Fruit fly (Drosophila melanogaster) whole organism, embryonic: ENCODE results near the gene crq.

Source experiments
- ATbp ChIP-seq: fragments of 200-800 bp; sonication (Bioruptor generic); optimal IDR thresholded peaks from 2 replicates; lab custom pipeline; 2017; ENCODE audit warnings: missing biosample characterization, mild to moderate bottlenecking, missing genetic modification characterization, missing genetic modification reagents
- Atf6 ChIP-seq: fragments of 200-800 bp; sonication (Bioruptor generic); IDR thresholded peaks from 2 replicates; pipeline ENCODE4 v1.3.6; 2022; ENCODE audit warnings: missing biosample characterization, missing genetic modification characterization
- Blimp-1 ChIP-seq: fragments of 200-800 bp; sonication (Bioruptor generic); optimal IDR thresholded peaks from 3 replicates; lab custom pipeline; 2018; ENCODE audit warnings: missing biosample characterization, missing genetic modification characterization, mild to moderate bottlenecking, moderate library complexity, missing genetic modification reagents
- CG10209 ChIP-seq: fragments of 200-800 bp; sonication (Bioruptor generic); optimal IDR thresholded peaks from 3 replicates; lab custom pipeline; 2017; ENCODE audit warnings: missing biosample characterization, mild to moderate bottlenecking, missing genetic modification characterization, missing genetic modification reagents
- CG10274 ChIP-seq: fragments of 200-800 bp; sonication (Bioruptor generic); optimal IDR thresholded peaks from 3 replicates; lab custom pipeline; 2017; ENCODE audit warnings: missing biosample characterization, mild to moderate bottlenecking, missing genetic modification characterization
- CG11696 ChIP-seq: fragments of 200-800 bp; sonication (Bioruptor generic); IDR thresholded peaks from 2 replicates; pipeline ENCODE4 v1.3.6; 2022; ENCODE audit warnings: missing biosample characterization, missing genetic modification characterization
- CG12391 ChIP-seq: fragments of 200-800 bp; sonication (Bioruptor generic); optimal IDR thresholded peaks from 3 replicates; lab custom pipeline; 2018; ENCODE audit warnings: missing biosample characterization, mild to moderate bottlenecking, missing genetic modification characterization, moderate library complexity
- CG13424 ChIP-seq: fragments of 200-800 bp; sonication (Bioruptor generic); optimal IDR thresholded peaks from 2 replicates; lab custom pipeline; 2019; ENCODE audit warnings: missing biosample characterization, mild to moderate bottlenecking, missing genetic modification characterization, moderate library complexity
- CG15073 ChIP-seq: fragments of 200-800 bp; sonication (Bioruptor generic); optimal IDR thresholded peaks from 2 replicates; lab custom pipeline; 2016; ENCODE audit warnings: missing biosample characterization, missing genetic modification characterization
- CG1529 ChIP-seq: fragments of 200-800 bp; sonication (Bioruptor generic); optimal IDR thresholded peaks from 3 replicates; lab custom pipeline; 2018; ENCODE audit warnings: missing biosample characterization, missing genetic modification characterization
- CG1602 ChIP-seq: fragments of 200-800 bp; sonication (Bioruptor generic); optimal IDR thresholded peaks from 3 replicates; lab custom pipeline; 2016; ENCODE audit warnings: missing biosample characterization, missing genetic modification characterization
- CG1603 ChIP-seq: fragments of 200-800 bp; sonication (Bioruptor generic); optimal IDR thresholded peaks from 2 replicates; lab custom pipeline; 2019; ENCODE audit warnings: missing biosample characterization, mild to moderate bottlenecking, missing genetic modification characterization, moderate library complexity
- CG17385 ChIP-seq: fragments of 200-800 bp; sonication (Bioruptor generic); optimal IDR thresholded peaks from 3 replicates; lab custom pipeline; 2018; ENCODE audit warnings: missing biosample characterization, mild to moderate bottlenecking, missing genetic modification characterization
- CG18764 ChIP-seq: fragments of 200-800 bp; sonication (Bioruptor generic); optimal IDR thresholded peaks from 3 replicates; lab custom pipeline; 2016; ENCODE audit warnings: missing biosample characterization, missing genetic modification characterization
- CG2678 ChIP-seq: fragments of 200-800 bp; sonication (Bioruptor generic); optimal IDR thresholded peaks from 3 replicates; lab custom pipeline; 2019; ENCODE audit warnings: missing biosample characterization, mild to moderate bottlenecking, missing genetic modification characterization, moderate library complexity
- CG2875 ChIP-seq: fragments of 200-800 bp; sonication (Bioruptor generic); optimal IDR thresholded peaks from 2 replicates; lab custom pipeline; 2017; ENCODE audit warnings: missing biosample characterization, mild to moderate bottlenecking, missing genetic modification characterization, missing genetic modification reagents
- CG3407 ChIP-seq: fragments of 200-800 bp; sonication (Bioruptor generic); optimal IDR thresholded peaks from 2 replicates; lab custom pipeline; 2018; ENCODE audit warnings: missing biosample characterization, mild to moderate bottlenecking, missing genetic modification characterization
- CG4282 ChIP-seq: fragments of 200-800 bp; sonication (Bioruptor generic); optimal IDR thresholded peaks from 2 replicates; lab custom pipeline; 2016; ENCODE audit warnings: missing biosample characterization, missing genetic modification characterization
- CG43689 ChIP-seq: fragments of 200-800 bp; sonication (Bioruptor generic); IDR thresholded peaks from 2 replicates; pipeline ENCODE4 v1.3.6; 2022; ENCODE audit warnings: missing biosample characterization, missing genetic modification characterization
- CG4404 ChIP-seq: fragments of 200-800 bp; sonication (Bioruptor generic); IDR thresholded peaks from 2 replicates; pipeline ENCODE4 v1.3.6; 2022; ENCODE audit warnings: missing biosample characterization, missing genetic modification characterization
- CG4424 ChIP-seq: fragments of 200-800 bp; sonication (Bioruptor generic); optimal IDR thresholded peaks from 3 replicates; lab custom pipeline; 2016; ENCODE audit warnings: missing biosample characterization, missing genetic modification characterization
- CG4707 ChIP-seq: fragments of 200-800 bp; sonication (Bioruptor generic); optimal IDR thresholded peaks from 2 replicates; lab custom pipeline; 2018; ENCODE audit warnings: missing biosample characterization, mild to moderate bottlenecking, missing genetic modification characterization, moderate library complexity
- CG7745 ChIP-seq: fragments of 200-800 bp; sonication (Bioruptor generic); optimal IDR thresholded peaks from 2 replicates; lab custom pipeline; 2018; ENCODE audit warnings: missing biosample characterization, mild to moderate bottlenecking, missing genetic modification characterization, moderate library complexity
- CG8290 ChIP-seq, 3 experiments: fragments of 200-800 bp; sonication (Bioruptor generic); optimal IDR thresholded peaks; 2 replicates each; lab custom pipeline; 2016 to 2019; ENCODE audit warnings: missing biosample characterization in 3 of 3, missing genetic modification characterization in 3 of 3, mild to moderate bottlenecking in 2 of 3, moderate library complexity in 1 of 3
- D19B ChIP-seq: fragments of 200-800 bp; sonication (Bioruptor generic); optimal IDR thresholded peaks from 2 replicates; lab custom pipeline; 2017; ENCODE audit warnings: missing biosample characterization, mild to moderate bottlenecking, missing genetic modification characterization
- Deaf1 ChIP-seq: fragments of 200-800 bp; optimal IDR thresholded peaks from 3 replicates; lab custom pipeline; 2019; ENCODE audit warnings: missing biosample characterization, mild to moderate bottlenecking, missing genetic modification characterization, moderate library complexity
- Hr39 ChIP-seq: fragments of >200 bp; optimal IDR thresholded peaks from 2 replicates; lab custom pipeline; 2017
- MBD-R2 ChIP-seq: fragments of 200-800 bp; sonication (Bioruptor generic); IDR thresholded peaks from 2 replicates; pipeline ENCODE4 v1.3.6; 2022; ENCODE audit warnings: missing biosample characterization, missing genetic modification characterization
- Med ChIP-seq: fragments of 200-800 bp; sonication (Bioruptor generic); peaks from one replicate; lab custom pipeline; 2016; ENCODE audit warnings: missing biosample characterization, missing genetic modification characterization, mild to moderate bottlenecking, inconsistent platforms, moderate library complexity
- Rfx ChIP-seq: fragments of 200-800 bp; sonication (Bioruptor generic); IDR thresholded peaks from 2 replicates; pipeline ENCODE4 v1.3.6; 2022; ENCODE audit warnings: missing biosample characterization, missing genetic modification characterization
- Six4 ChIP-seq: fragments of 200-800 bp; sonication (Bioruptor generic); optimal IDR thresholded peaks from 2 replicates; lab custom pipeline; 2016; ENCODE audit warnings: missing biosample characterization, missing genetic modification characterization
- Sox102F ChIP-seq: fragments of 200-800 bp; sonication (Bioruptor generic); optimal IDR thresholded peaks from 2 replicates; lab custom pipeline; 2018; ENCODE audit warnings: missing biosample characterization, mild to moderate bottlenecking, missing genetic modification characterization, moderate library complexity
- Xbp1 ChIP-seq: fragments of 200-800 bp; sonication (Bioruptor generic); optimal IDR thresholded peaks from 3 replicates; lab custom pipeline; 2016; ENCODE audit warnings: missing biosample characterization, mild to moderate bottlenecking, missing genetic modification characterization
- YL-1 ChIP-seq: fragments of 200-800 bp; sonication (Bioruptor generic); optimal IDR thresholded peaks from 3 replicates; lab custom pipeline; 2017; ENCODE audit warnings: missing biosample characterization, mild to moderate bottlenecking, missing genetic modification characterization
- ab ChIP-seq: fragments of 200-800 bp; sonication (Bioruptor generic); optimal IDR thresholded peaks from 2 replicates; lab custom pipeline; 2016; ENCODE audit warnings: missing biosample characterization, missing genetic modification characterization
- ap ChIP-seq: fragments of 200-800 bp; sonication (Bioruptor generic); IDR thresholded peaks from 2 replicates; pipeline ENCODE4 v1.3.6; 2022; ENCODE audit warnings: missing biosample characterization, missing genetic modification characterization
- bsh ChIP-seq, 2 experiments: fragments of 200-800 bp; sonication (Bioruptor generic); optimal IDR thresholded peaks; 2 replicates each; lab custom pipeline; 2017 to 2018; ENCODE audit warnings: mild to moderate bottlenecking in 2 of 2, missing biosample characterization in 2 of 2, missing genetic modification characterization in 2 of 2, moderate library complexity in 1 of 2
- disco-r ChIP-seq: fragments of 200-800 bp; sonication (Bioruptor generic); optimal IDR thresholded peaks from 2 replicates; lab custom pipeline; 2016; ENCODE audit warnings: missing biosample characterization, missing genetic modification characterization
- gem ChIP-seq: fragments of 200-800 bp; sonication (Bioruptor generic); optimal IDR thresholded peaks from 2 replicates; lab custom pipeline; 2019; ENCODE audit warnings: missing biosample characterization, mild to moderate bottlenecking, missing genetic modification characterization, moderate library complexity
- ham ChIP-seq: fragments of 200-800 bp; sonication (Bioruptor generic); IDR thresholded peaks from 2 replicates; pipeline ENCODE4 v1.3.6; 2022; ENCODE audit warnings: missing biosample characterization, missing genetic modification characterization
- kah ChIP-seq: fragments of 200-800 bp; sonication (Bioruptor generic); optimal IDR thresholded peaks from 2 replicates; lab custom pipeline; 2018; ENCODE audit warnings: missing biosample characterization, mild to moderate bottlenecking, missing genetic modification characterization
- lab ChIP-seq: fragments of 200-800 bp; sonication (Bioruptor generic); optimal IDR thresholded peaks from 3 replicates; lab custom pipeline; 2017; ENCODE audit warnings: missing biosample characterization, missing genetic modification characterization, mild to moderate bottlenecking, moderate library complexity, missing genetic modification reagents
- prd ChIP-seq, 3 experiments: fragments of >200 bp in 2 of 3; fragments of 200-800 bp in 1 of 3; sonication (Bioruptor generic) in 1 of 3; optimal IDR thresholded peaks in 2 of 3; IDR thresholded peaks in 1 of 3; 2 replicates in 2 of 3; 3 replicates in 1 of 3; pipeline versions ENCODE4 v1.3.6 to Lab custom; 2017 to 2022; ENCODE audit warnings: missing biosample characterization in 1 of 3, missing genetic modification characterization in 1 of 3
- pum ChIP-seq: fragments of 200-800 bp; sonication (Bioruptor generic); optimal IDR thresholded peaks from 2 replicates; lab custom pipeline; 2016; ENCODE audit warnings: missing biosample characterization, missing genetic modification characterization
- sc ChIP-seq, 3 experiments: fragments of >200 bp in 2 of 3; fragments of 200-800 bp in 1 of 3; sonication (Bioruptor generic) in 1 of 3; optimal IDR thresholded peaks; 2 replicates in 2 of 3; 3 replicates in 1 of 3; lab custom pipeline; 2017; ENCODE audit warnings: mild to moderate bottlenecking in 1 of 3, missing biosample characterization in 1 of 3, missing genetic modification characterization in 1 of 3, missing genetic modification reagents in 1 of 3
- slou ChIP-seq: fragments of 200-800 bp; sonication (Bioruptor generic); optimal IDR thresholded peaks from 3 replicates; lab custom pipeline; 2016; ENCODE audit warnings: missing biosample characterization, missing genetic modification characterization
- stc ChIP-seq: fragments of 200-800 bp; sonication (Bioruptor generic); IDR thresholded peaks from 2 replicates; pipeline ENCODE4 v1.3.6; 2022; ENCODE audit warnings: missing biosample characterization, missing genetic modification characterization
- unpg ChIP-seq: fragments of 200-800 bp; sonication (Bioruptor generic); optimal IDR thresholded peaks from 3 replicates; lab custom pipeline; 2018; ENCODE audit warnings: missing biosample characterization, mild to moderate bottlenecking, missing genetic modification characterization, moderate library complexity
- z ChIP-seq: fragments of 200-800 bp; sonication (Bioruptor generic); IDR thresholded peaks from 3 replicates; pipeline ENCODE4 v1.3.6; 2022; ENCODE audit warnings: missing biosample characterization, missing genetic modification characterization

Gene crq

DNA sequence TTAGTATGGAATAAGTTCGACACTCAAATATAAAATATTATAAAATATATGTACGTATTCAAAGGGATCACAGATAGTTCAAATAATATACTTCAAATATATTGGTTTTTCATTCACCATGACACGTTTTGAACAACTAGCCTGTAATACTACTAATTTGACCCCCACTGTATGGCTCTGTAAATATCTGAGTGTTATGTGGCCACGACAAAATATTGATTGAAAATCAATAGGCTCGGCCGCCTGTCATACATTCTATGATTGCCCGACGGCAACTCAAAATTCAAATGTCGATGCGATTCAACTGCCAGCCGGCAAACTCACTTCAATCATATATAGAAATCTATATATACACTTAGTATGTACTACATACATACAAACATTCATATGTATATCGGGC is 17.1 kb upstream of the crq start (continued):
- TF ChIP-seq Med (GFP tag; lab: Kevin White, UChicago), result peak; percentile 80
- no peak for TF ChIP-seq CG4282 (GFP tag; lab: Kevin White, UChicago)
- peak; percentile 26 for TF ChIP-seq CG4707 (GFP tag; lab: Kevin White, UChicago)
- no peak for TF ChIP-seq unpg (GFP tag; lab: Kevin White, UChicago)
- no peak for TF ChIP-seq Xbp1
- TF ChIP-seq CG13424 (tag; lab: Kevin White, UChicago), result no peak
- 0 out of 2 replicates have a peak, but pooled peaks have one; percentile 13 for TF ChIP-seq CG43689
- TF ChIP-seq CG1603 (tag; lab: Kevin White, UChicago), result peak; percentile 48
- no peak for TF ChIP-seq Hr39 (lab: Kevin White, UChicago)
- TF ChIP-seq CG10274, result no peak
- TF ChIP-seq stc (GFP tag; lab: Robert Waterston, UW), result peak; percentile 14; the same call in 1 of the 2 replicates
- no peak for TF ChIP-seq CG8290 (GFP tag; optimal IDR thresholded peaks at IDR 0.05; lab: Kevin White, UChicago)
- TF ChIP-seq CG8290 (tag; optimal IDR thresholded peaks at IDR 0.05; lab: Kevin White, UChicago), result no peak
- TF ChIP-seq YL-1 (GFP tag; lab: Kevin White, UChicago), result no peak
- no peak for TF ChIP-seq prd (optimal IDR thresholded peaks at IDR 0.05; lab: Kevin White, UChicago)
- 0 out of 3 replicates have a peak, but pooled peaks have one; percentile 17 for TF ChIP-seq prd (GFP tag; IDR thresholded peaks at IDR 0.05; lab: Robert Waterston, UW)
- peak; percentile 28 for TF ChIP-seq CG2678
- TF ChIP-seq CG18764 (GFP tag; lab: Kevin White, UChicago), result no peak
- TF ChIP-seq sc (optimal IDR thresholded peaks at IDR 0.05; lab: Kevin White, UChicago), result no peak
- TF ChIP-seq sc (GFP tag; optimal IDR thresholded peaks at IDR 0.05; lab: Kevin White, UChicago), result peak; percentile 52
- TF ChIP-seq CG4404 (GFP tag; lab: Robert Waterston, UW), result no peak
- TF ChIP-seq Six4 (GFP tag; lab: Kevin White, UChicago), result no peak
- TF ChIP-seq CG11696, result peak; percentile 78
- TF ChIP-seq z (GFP tag; lab: Robert Waterston, UW), result no peak
- 0 out of 2 replicates have a peak, but pooled peaks have one; percentile 8 for TF ChIP-seq Atf6 (GFP tag; lab: Robert Waterston, UW)
- TF ChIP-seq pum (GFP tag; lab: Kevin White, UChicago), result no peak
- 0 out of 2 replicates have a peak, but pooled peaks have one; percentile 4 for TF ChIP-seq Rfx (GFP tag; lab: Robert Waterston, UW)
- TF ChIP-seq CG10209 (GFP tag; lab: Kevin White, UChicago), result peak; percentile 41
- peak; percentile 35 for TF ChIP-seq CG1529 (GFP tag; lab: Kevin White, UChicago)
- peak in 1 of 2 experiments; percentile 70 for TF ChIP-seq bsh (GFP tag; optimal IDR thresholded peaks at IDR 0.05; lab: Kevin White, UChicago)
- TF ChIP-seq CG15073, result peak; percentile 38
- TF ChIP-seq CG1602, result no peak
- TF ChIP-seq gem (tag; lab: Kevin White, UChicago), result peak; percentile 56
- TF ChIP-seq CG17385 (GFP tag; lab: Kevin White, UChicago), result peak; percentile 17
- TF ChIP-seq Deaf1 (tag; lab: Kevin White, UChicago), result peak; percentile 46
- peak; percentile 19 for TF ChIP-seq CG12391 (tag; lab: Kevin White, UChicago)
- no peak for TF ChIP-seq ham (GFP tag; lab: Robert Waterston, UW)
- no peak for TF ChIP-seq ap (GFP tag; lab: Robert Waterston, UW)
- no peak for TF ChIP-seq CG4424 (GFP tag; lab: Kevin White, UChicago)
- TF ChIP-seq slou (GFP tag; lab: Kevin White, UChicago), result no peak
- TF ChIP-seq CG3407 (GFP tag; lab: Kevin White, UChicago), result peak; percentile 58
- no peak for TF ChIP-seq CG7745 (tag; lab: Kevin White, UChicago)
- no peak for TF ChIP-seq kah (GFP tag; lab: Kevin White, UChicago)
- peak; percentile 60 for TF ChIP-seq ATbp (GFP tag; lab: Kevin White, UChicago)
- TF ChIP-seq Blimp-1, result peak; percentile 22
- TF ChIP-seq disco-r (GFP tag; lab: Kevin White, UChicago), result no peak
- peak; percentile 31 for TF ChIP-seq CG2875
- TF ChIP-seq lab, result no peak
- TF ChIP-seq Sox102F (GFP tag; lab: Kevin White, UChicago), result peak; percentile 41
- no peak for TF ChIP-seq MBD-R2 (GFP tag; lab: Robert Waterston, UW)
- TF ChIP-seq D19B (GFP tag; lab: Kevin White, UChicago), result no peak
- TF ChIP-seq ab (GFP tag; lab: Kevin White, UChicago), result no peak
